Worm (Caenorhabditis elegans) whole organism, young adult: Measurements from ENCODE around the gene nas-10.

Experiments used
- F10E7.11 ChIP-seq: sonication (generic microtip); optimal IDR thresholded peaks from 2 replicates; lab custom pipeline; 2017; ENCODE audit warnings: mild to moderate bottlenecking, missing genetic modification characterization, moderate library complexity, missing compliant biosample characterization
- F22D6.2 ChIP-seq: sonication (generic microtip); optimal IDR thresholded peaks from 2 replicates; lab custom pipeline; 2016; ENCODE audit warnings: mild to moderate bottlenecking, missing genetic modification characterization, missing compliant biosample characterization
- F33H1.4 ChIP-seq: fragments of 200-800 bp; sonication (Bioruptor generic); IDR thresholded peaks from 2 replicates; pipeline ENCODE4 v1.3.6; 2022; ENCODE audit warnings: missing genetic modification reagents, missing genetic modification characterization, missing compliant biosample characterization
- F37B4.10 ChIP-seq: fragments of 200-800 bp; sonication (Bioruptor generic); IDR thresholded peaks from 2 replicates; pipeline ENCODE4 v1.3.6; 2022; ENCODE audit warnings: missing genetic modification characterization, missing compliant biosample characterization
- F57A8.1 ChIP-seq: fragments of 200-800 bp; sonication (Bioruptor generic); optimal IDR thresholded peaks from 2 replicates; lab custom pipeline; 2018; ENCODE audit warnings: mild to moderate bottlenecking, missing genetic modification characterization, moderate library complexity, missing compliant biosample characterization
- K12H6.12 ChIP-seq: fragments of 200-800 bp; sonication (Bioruptor generic); optimal IDR thresholded peaks from 2 replicates; lab custom pipeline; 2018; ENCODE audit warnings: mild to moderate bottlenecking, missing genetic modification characterization, missing compliant biosample characterization
- aptf-2 ChIP-seq: fragments of 200-800 bp; sonication (Bioruptor generic); conservative IDR thresholded peaks from 2 replicates; pipeline ENCODE4 v1.3.6; 2022; ENCODE audit warnings: missing genetic modification reagents, missing genetic modification characterization, missing compliant biosample characterization
- bed-1 ChIP-seq: fragments of 200-800 bp; sonication (Bioruptor generic); IDR thresholded peaks from 2 replicates; pipeline ENCODE4 v1.3.6; 2022; ENCODE audit warnings: missing genetic modification reagents, missing genetic modification characterization, missing compliant biosample characterization
- bed-2 ChIP-seq: fragments of 200-800 bp; sonication (Bioruptor generic); IDR thresholded peaks from 2 replicates; pipeline ENCODE4 v1.3.6; 2022; ENCODE audit warnings: missing genetic modification reagents, missing genetic modification characterization, missing compliant biosample characterization
- ceh-91 ChIP-seq: fragments of 200-800 bp; sonication (Bioruptor generic); IDR thresholded peaks from 2 replicates; pipeline ENCODE4 v1.3.6; 2022; ENCODE audit warnings: missing genetic modification reagents, missing genetic modification characterization, missing compliant biosample characterization
- gei-17 ChIP-seq: fragments of 200-800 bp; sonication (Bioruptor generic); optimal IDR thresholded peaks from 2 replicates; lab custom pipeline; 2018; ENCODE audit warnings: mild to moderate bottlenecking, missing genetic modification characterization, missing compliant biosample characterization
- hlh-26 ChIP-seq: fragments of 200-800 bp; sonication (Bioruptor generic); conservative IDR thresholded peaks from 2 replicates; pipeline ENCODE4 v1.3.6; 2022; ENCODE audit warnings: missing genetic modification reagents, missing genetic modification characterization, missing compliant biosample characterization
- hmg-20 ChIP-seq: fragments of 200-800 bp; sonication (Bioruptor generic); IDR thresholded peaks from 2 replicates; pipeline ENCODE4 v1.3.6; 2022; ENCODE audit warnings: missing genetic modification reagents, missing genetic modification characterization, missing compliant biosample characterization
- hrde-1 ChIP-seq: sonication (generic microtip); optimal IDR thresholded peaks from 2 replicates; lab custom pipeline; 2016; ENCODE audit warnings: missing genetic modification characterization, mild to moderate bottlenecking, missing compliant biosample characterization, moderate library complexity, missing genotype, missing genetic modification reagents, borderline replicate concordance
- let-526 ChIP-seq: fragments of 200-800 bp; sonication (Bioruptor generic); IDR thresholded peaks from 2 replicates; pipeline ENCODE4 v1.3.6; 2022; ENCODE audit warnings: missing genetic modification reagents, missing genetic modification characterization, missing compliant biosample characterization
- lin-26 ChIP-seq: fragments of 200-800 bp; sonication (Bioruptor generic); IDR thresholded peaks from 2 replicates; pipeline ENCODE4 v1.3.6; 2022; ENCODE audit warnings: missing genetic modification reagents, missing genetic modification characterization, missing compliant biosample characterization
- lsy-27 ChIP-seq: sonication (generic microtip); optimal IDR thresholded peaks from 2 replicates; lab custom pipeline; 2017; ENCODE audit warnings: missing genetic modification characterization, mild to moderate bottlenecking, missing compliant biosample characterization, antibody characterized with exemption, missing genotype, borderline replicate concordance; ENCODE audit not compliant: insufficient read depth
- madf-3 ChIP-seq: fragments of 200-800 bp; sonication (Bioruptor generic); IDR thresholded peaks from 2 replicates; pipeline ENCODE4 v1.3.6; 2022; ENCODE audit warnings: missing genetic modification reagents, missing genetic modification characterization, missing compliant biosample characterization
- madf-6 ChIP-seq: fragments of 200-800 bp; sonication (Bioruptor generic); IDR thresholded peaks from 2 replicates; pipeline ENCODE4 v1.3.6; 2022; ENCODE audit warnings: missing genetic modification reagents, missing genetic modification characterization, missing compliant biosample characterization
- mel-28 ChIP-seq: sonication (generic microtip); optimal IDR thresholded peaks from 2 replicates; lab custom pipeline; 2016; ENCODE audit warnings: borderline replicate concordance, mild to moderate bottlenecking, missing genetic modification characterization, missing compliant biosample characterization
- nfya-1 ChIP-seq: sonication (generic microtip); optimal IDR thresholded peaks from 2 replicates; lab custom pipeline; 2017; ENCODE audit warnings: antibody characterized with exemption, missing compliant biosample characterization, missing genetic modification characterization, borderline replicate concordance; ENCODE audit not compliant: insufficient read depth
- nfyb-1 ChIP-seq: fragments of 200-800 bp; sonication (Bioruptor generic); IDR thresholded peaks from 2 replicates; pipeline ENCODE4 v1.3.6; 2022; ENCODE audit warnings: missing genetic modification reagents, missing genetic modification characterization, missing compliant biosample characterization
- nhr-179 ChIP-seq: sonication (generic microtip); optimal IDR thresholded peaks from 2 replicates; lab custom pipeline; 2016; ENCODE audit warnings: mild to moderate bottlenecking, missing genetic modification characterization, missing compliant biosample characterization
- nhr-80 ChIP-seq: sonication (generic microtip); optimal IDR thresholded peaks from 2 replicates; lab custom pipeline; 2016; ENCODE audit warnings: missing genetic modification characterization, missing compliant biosample characterization
- rcor-1 ChIP-seq: fragments of 200-800 bp; sonication (Bioruptor generic); IDR thresholded peaks from 2 replicates; pipeline ENCODE4 v1.3.6; 2022; ENCODE audit warnings: missing genetic modification reagents, missing genetic modification characterization, missing compliant biosample characterization
- repo-1 ChIP-seq: sonication (generic microtip); optimal IDR thresholded peaks from 2 replicates; lab custom pipeline; 2017; ENCODE audit warnings: mild to moderate bottlenecking, missing genetic modification characterization, missing compliant biosample characterization
- sea-2 ChIP-seq: fragments of 200-800 bp; sonication (Bioruptor generic); IDR thresholded peaks from 2 replicates; pipeline ENCODE4 v1.3.6; 2022; ENCODE audit warnings: missing genetic modification characterization, missing compliant biosample characterization
- tbp1 ChIP-seq: fragments of 200-800 bp; sonication (Bioruptor generic); optimal IDR thresholded peaks from 2 replicates; lab custom pipeline; 2018; ENCODE audit warnings: mild to moderate bottlenecking, missing genetic modification characterization, missing compliant biosample characterization
- tlf-1 ChIP-seq: fragments of 200-800 bp; sonication (Bioruptor generic); optimal IDR thresholded peaks from 2 replicates; lab custom pipeline; 2018; ENCODE audit warnings: mild to moderate bottlenecking, missing genetic modification characterization, missing compliant biosample characterization
- unc-130 ChIP-seq: sonication (generic microtip); optimal IDR thresholded peaks from 2 replicates; lab custom pipeline; 2016; ENCODE audit warnings: missing genetic modification reagents, missing genetic modification characterization, missing compliant biosample characterization
- xnd-1 ChIP-seq: sonication (generic microtip); optimal IDR thresholded peaks from 2 replicates; lab custom pipeline; 2016; ENCODE audit warnings: missing genotype, missing genetic modification reagents, missing genetic modification characterization, missing compliant biosample characterization
- zfh-2 ChIP-seq: fragments of 200-800 bp; sonication (Bioruptor generic); conservative IDR thresholded peaks from 2 replicates; pipeline ENCODE4 v1.3.6; 2022; ENCODE audit warnings: missing genetic modification reagents, missing genetic modification characterization, missing compliant biosample characterization
- zim-3 ChIP-seq: sonication (generic microtip); optimal IDR thresholded peaks from 2 replicates; lab custom pipeline; 2017; ENCODE audit warnings: mild to moderate bottlenecking, missing genetic modification characterization, moderate library complexity, missing compliant biosample characterization
- ztf-18 ChIP-seq: sonication (generic microtip); optimal IDR thresholded peaks from 2 replicates; lab custom pipeline; 2016; ENCODE audit warnings: missing genotype, mild to moderate bottlenecking, missing genetic modification characterization, missing compliant biosample characterization
- ztf-6 ChIP-seq: fragments of 200-800 bp; sonication (Bioruptor generic); IDR thresholded peaks from 2 replicates; pipeline ENCODE4 v1.3.6; 2022; ENCODE audit warnings: missing genetic modification reagents, missing genetic modification characterization, missing compliant biosample characterization

Gene nas-10

ce11 chrX:10924031-10924430, 39.3 kb downstream of the nas-10 start:
- TF ChIP-seq unc-130 (GFP tag; lab: Kevin White, UChicago): no peak
- no peak for TF ChIP-seq ceh-91
- no peak for TF ChIP-seq hmg-20 (GFP tag; lab: Robert Waterston, UW)
- TF ChIP-seq tlf-1 (GFP tag; lab: Kevin White, UChicago): no peak
- TF ChIP-seq F10E7.11: no peak
- TF ChIP-seq madf-6 (GFP tag; lab: Robert Waterston, UW): no peak
- no peak for TF ChIP-seq lin-26 (GFP tag; lab: Robert Waterston, UW)
- no peak for TF ChIP-seq tbp1 (GFP tag; lab: Kevin White, UChicago)
- TF ChIP-seq bed-1 (GFP tag; lab: Robert Waterston, UW): no peak
- TF ChIP-seq zim-3: no peak
- no peak for TF ChIP-seq gei-17 (GFP tag; lab: Kevin White, UChicago)
- no peak for TF ChIP-seq rcor-1 (GFP tag; lab: Robert Waterston, UW)
- TF ChIP-seq bed-2 (GFP tag; lab: Robert Waterston, UW): no peak
- TF ChIP-seq K12H6.12: no peak
- TF ChIP-seq F57A8.1 (GFP tag; lab: Kevin White, UChicago): no peak
- TF ChIP-seq F37B4.10 (GFP tag; lab: Robert Waterston, UW): no peak
- no peak for TF ChIP-seq F22D6.2 (tag; lab: Kevin White, UChicago)
- no peak for TF ChIP-seq let-526 (GFP tag; lab: Robert Waterston, UW)

ce11 chrX:10919613-10920012, 43.7 kb downstream of the nas-10 start, which contains the start of gene nstp-9:
TSS of gene nstp-9 (minus strand) at chrX:10919713.
- TF ChIP-seq nhr-179 (no peak), ztf-6 (no peak), ztf-18 (tag; lab: Kevin White, UChicago) (no peak), hlh-26 (GFP tag; lab: Robert Waterston, UW) (no peak)

ce11 chrX:10916194-10916593, 47.1 kb downstream of the nas-10 start:
- TF ChIP-seq zfh-2 (GFP tag; lab: Robert Waterston, UW) (no peak), hrde-1 (tag; lab: Kevin White, UChicago) (no peak), nhr-80 (tag; lab: Kevin White, UChicago) (peak; percentile 37), gei-17 (GFP tag; lab: Kevin White, UChicago) (no peak), nfyb-1 (GFP tag; lab: Robert Waterston, UW) (no peak), aptf-2 (0 out of 2 replicates have a peak, but pooled peaks have one; percentile 25), ztf-18 (tag; lab: Kevin White, UChicago) (no peak), K12H6.12 (no peak), xnd-1 (tag; lab: Kevin White, UChicago) (no peak), madf-3 (GFP tag; lab: Robert Waterston, UW) (no peak), F22D6.2 (tag; lab: Kevin White, UChicago) (no peak)

ce11 chrX:10914421-10915277, 48.7 kb downstream of the nas-10 start:
- peak; percentile 58 for TF ChIP-seq nhr-80 (tag; lab: Kevin White, UChicago)
- TF ChIP-seq lsy-27: no peak
- no peak for TF ChIP-seq tlf-1 (GFP tag; lab: Kevin White, UChicago)

- TF ChIP-seq repo-1 (tag; lab: Kevin White, UChicago): no peak
- no peak for TF ChIP-seq nfya-1
- TF ChIP-seq F33H1.4 (GFP tag; lab: Robert Waterston, UW): no peak
- TF ChIP-seq mel-28 (tag; lab: Kevin White, UChicago): no peak
- no peak for TF ChIP-seq sea-2 (GFP tag; lab: Robert Waterston, UW)
Observed at ce11 chrX:10913981-10914380, 49.3 kb downstream of the nas-10 start, which contains the start of gene F47B10.9. TSS of gene F47B10.9 (minus strand) at chrX:10914081.
